Fruit fly (Drosophila melanogaster): ENCODE measurements around the gene Es2.

Gene Es2

dm6 chrX:8491452-8492046, 30.3 kb downstream of the Es2 start (continued):
- TF ChIP-seq CG1024 (GFP tag; IDR thresholded peaks at IDR 0.05) (no peak), twi (tag; optimal IDR thresholded peaks at IDR 0.05) (no peak), CTCF (GFP tag; optimal IDR thresholded peaks at IDR 0.05) (no peak), pho (GFP tag; optimal IDR thresholded peaks at IDR 0.05) (no peak), CG34422 (GFP tag; IDR thresholded peaks at IDR 0.05) (no peak), CG2116 (GFP tag; optimal IDR thresholded peaks at IDR 0.05) (no peak), Dbx (GFP tag; IDR thresholded peaks at IDR 0.05) (no peak), Optix (GFP tag; IDR thresholded peaks at IDR 0.05) (0 out of 3 replicates have a peak, but pooled peaks have one; percentile 21), Hsf (GFP tag; optimal IDR thresholded peaks at IDR 0.05) (peak; percentile 35), CG3407 (GFP tag; optimal IDR thresholded peaks at IDR 0.05) (no peak), CG8388 (GFP tag; optimal IDR thresholded peaks at IDR 0.05) (no peak)

dm6 chrX:8492849-8493248, 31.6 kb downstream of the Es2 start:
- TF ChIP-seq CG5953 (GFP tag; IDR thresholded peaks at IDR 0.05) (peak; percentile 87), E2f1 (GFP tag; IDR thresholded peaks at IDR 0.05) (peak; percentile 70), bbx (GFP tag; IDR thresholded peaks at IDR 0.05; ENCODE audit: partially characterized antibody) (no peak), croc (GFP tag; conservative IDR thresholded peaks at IDR 0.05) (peak; percentile 68), phol (tag; optimal IDR thresholded peaks at IDR 0.05) (peak; percentile 82), CG17612 (GFP tag; IDR thresholded peaks at IDR 0.05) (no peak), Trl (optimal IDR thresholded peaks at IDR 0.05) (no peak), Trl (GFP tag; optimal IDR thresholded peaks at IDR 0.05) (no peak), ap (GFP tag; IDR thresholded peaks at IDR 0.05) (peak; percentile 88), Max (GFP tag; optimal IDR thresholded peaks at IDR 0.05) (peak; percentile 46), pfk (GFP tag; optimal IDR thresholded peaks at IDR 0.05) (no peak), Sox102F (GFP tag; optimal IDR thresholded peaks at IDR 0.05) (peak; percentile 91), CG3995 (GFP tag; optimal IDR thresholded peaks at IDR 0.05) (no peak), CG9215 (GFP tag; IDR thresholded peaks at IDR 0.05) (peak; percentile 23; the same call in 1 of the 2 replicates), jumu (GFP tag; optimal IDR thresholded peaks at IDR 0.05) (no peak), CG13775 (GFP tag; optimal IDR thresholded peaks at IDR 0.05) (peak; percentile 49), CkIIα-i1 (GFP tag; IDR thresholded peaks at IDR 0.05) (no peak), CG11247 (GFP tag; IDR thresholded peaks at IDR 0.05) (peak; percentile 72), lmd (GFP tag; IDR thresholded peaks at IDR 0.05) (peak; percentile 83), CG3726 (GFP tag; IDR thresholded peaks at IDR 0.05) (peak; percentile 81; the same call in 2 of the 3 replicates), BEAF-32 (GFP tag; optimal IDR thresholded peaks at IDR 0.05) (no peak), CG11560 (tag; IDR thresholded peaks at IDR 0.05) (0 out of 3 replicates have a peak, but pooled peaks have one; percentile 37), CG15073 (GFP tag; optimal IDR thresholded peaks at IDR 0.05) (no peak), Ets97D (GFP tag; optimal IDR thresholded peaks at IDR 0.05) (no peak), CG32767 (GFP tag; IDR thresholded peaks at IDR 0.05) (peak; percentile 73; the same call in 1 of the 2 replicates), Oli (tag; optimal IDR thresholded peaks at IDR 0.05) (peak; percentile 86), CG13287 (GFP tag; IDR thresholded peaks at IDR 0.05; ENCODE audit: partially characterized antibody) (no peak), ci (GFP tag; IDR thresholded peaks at IDR 0.05) (peak; percentile 95), CG7786 (GFP tag; optimal IDR thresholded peaks at IDR 0.05) (no peak), Chrac-16 (GFP tag; optimal IDR thresholded peaks at IDR 0.05) (peak; percentile 39), CG6854 (GFP tag; optimal IDR thresholded peaks at IDR 0.05) (no peak), row (GFP tag; IDR thresholded peaks at IDR 0.05) (peak; percentile 80), CG8359 (GFP tag; optimal IDR thresholded peaks at IDR 0.05; ENCODE audit: borderline replicate concordance) (peak; percentile 59), CG12299 (tag; optimal IDR thresholded peaks at IDR 0.05) (peak; percentile 9), CG10565 (GFP tag; optimal IDR thresholded peaks at IDR 0.05) (no peak), crp (GFP tag; optimal IDR thresholded peaks at IDR 0.05) (peak in 1 of 2 experiments; percentile 34), CG7745 (tag; optimal IDR thresholded peaks at IDR 0.05) (no peak), unpg (GFP tag; optimal IDR thresholded peaks at IDR 0.05) (peak; percentile 87), CG1024 (GFP tag; IDR thresholded peaks at IDR 0.05) (peak; percentile 72), chinmo (GFP tag; IDR thresholded peaks at IDR 0.05; ENCODE audit: partially characterized antibody) (no peak)
